Fruit fly (Drosophila melanogaster) whole organism, wandering third instar larva: ENCODE data around the gene Mondo.

Source experiments
- Abd-B ChIP-seq: fragments of >200 bp; optimal IDR thresholded peaks from 2 replicates; lab custom pipeline; 2017; ENCODE audit warnings: missing biosample characterization, missing genetic modification characterization
- CG32264 ChIP-seq: fragments of 200-800 bp; sonication (Bioruptor generic); optimal IDR thresholded peaks from 2 replicates; lab custom pipeline; 2016; ENCODE audit warnings: missing biosample characterization, missing genetic modification characterization
- CG9705 ChIP-seq: fragments of 200-800 bp; sonication (Bioruptor generic); optimal IDR thresholded peaks from 2 replicates; lab custom pipeline; 2018; ENCODE audit warnings: missing biosample characterization, mild to moderate bottlenecking, missing genetic modification characterization
- CrebA ChIP-seq: fragments of 200-800 bp; sonication (Bioruptor generic); optimal IDR thresholded peaks from 2 replicates; lab custom pipeline; 2016; ENCODE audit warnings: missing biosample characterization, mild to moderate bottlenecking, missing genetic modification characterization, borderline replicate concordance
- Dfd ChIP-seq: fragments of >200 bp; optimal IDR thresholded peaks from 2 replicates; lab custom pipeline; 2017; ENCODE audit warnings: missing biosample characterization, missing genetic modification characterization
- Dif ChIP-seq: fragments of 200-275, 200-300 bp; sonication (Bioruptor generic); optimal IDR thresholded peaks from 2 replicates; lab custom pipeline; 2018; ENCODE audit warnings: missing biosample characterization, missing genetic modification characterization; ENCODE audit not compliant: partially characterized antibody
- GATAd ChIP-seq: sonication (Bioruptor generic); optimal IDR thresholded peaks from 2 replicates; lab custom pipeline; 2016; ENCODE audit warnings: missing biosample characterization, missing genetic modification characterization
- HLH106 ChIP-seq: fragments of 200-800 bp; optimal IDR thresholded peaks from 3 replicates; lab custom pipeline; 2019; ENCODE audit warnings: missing biosample characterization, mild to moderate bottlenecking, missing genetic modification characterization, moderate library complexity
- Hnf4 ChIP-seq: fragments of 200-800 bp; sonication (Bioruptor generic); optimal IDR thresholded peaks from 2 replicates; lab custom pipeline; 2016; ENCODE audit warnings: missing biosample characterization, mild to moderate bottlenecking, missing genetic modification characterization
- Hr78 ChIP-seq: fragments of >200 bp; optimal IDR thresholded peaks from 2 replicates; lab custom pipeline; 2017; ENCODE audit warnings: missing biosample characterization, missing genetic modification characterization
- Hr83 ChIP-seq: fragments of 200-300 bp; sonication (Bioruptor generic); optimal IDR thresholded peaks from 2 replicates; lab custom pipeline; 2016; ENCODE audit warnings: missing biosample characterization, mild to moderate bottlenecking, missing genetic modification characterization, moderate library complexity; ENCODE audit not compliant: poor library complexity, severe bottlenecking
- Jra ChIP-seq: sonication (Bioruptor generic); optimal IDR thresholded peaks from 2 replicates; lab custom pipeline; 2016; ENCODE audit warnings: missing biosample characterization, missing genetic modification characterization
- Mio ChIP-seq: sonication (Bioruptor generic); optimal IDR thresholded peaks from 2 replicates; lab custom pipeline; 2016; ENCODE audit warnings: missing biosample characterization, missing genetic modification characterization
- Myc ChIP-seq: fragments of >200 bp; optimal IDR thresholded peaks from 2 replicates; lab custom pipeline; 2017
- N ChIP-seq: fragments of >200 bp; optimal IDR thresholded peaks from 2 replicates; lab custom pipeline; 2018; ENCODE audit warnings: missing biosample characterization, missing external identifiers, missing genetic modification characterization
- OdsH ChIP-seq: fragments of 200-800 bp; sonication (Bioruptor generic); optimal IDR thresholded peaks from 2 replicates; lab custom pipeline; 2016; ENCODE audit warnings: missing biosample characterization, mild to moderate bottlenecking, missing genetic modification characterization
- Rel ChIP-seq, 2 experiments: fragments of 200-800 bp; sonication (Bioruptor generic) in 1 of 2; optimal IDR thresholded peaks; 2 replicates in 1 of 2; 3 replicates in 1 of 2; lab custom pipeline; 2016 to 2019; ENCODE audit warnings: mild to moderate bottlenecking in 2 of 2, missing biosample characterization in 2 of 2, missing genetic modification characterization in 2 of 2, moderate library complexity in 1 of 2
- Sp1 ChIP-seq: fragments of 200-800 bp; sonication (Bioruptor generic); optimal IDR thresholded peaks from 3 replicates; lab custom pipeline; 2019; ENCODE audit warnings: missing biosample characterization, mild to moderate bottlenecking, missing genetic modification characterization, moderate library complexity
- Vsx2 ChIP-seq: fragments of 200-300, 225-300 bp; sonication (Bioruptor generic); optimal IDR thresholded peaks from 2 replicates; lab custom pipeline; 2018; ENCODE audit warnings: missing biosample characterization, missing genetic modification characterization; ENCODE audit not compliant: partially characterized antibody
- br ChIP-seq: fragments of 200-800 bp; sonication (Bioruptor generic); optimal IDR thresholded peaks from 2 replicates; lab custom pipeline; 2016; ENCODE audit warnings: missing biosample characterization, missing genetic modification characterization
- brk ChIP-seq: fragments of 200-800 bp; sonication (Bioruptor generic); optimal IDR thresholded peaks from 2 replicates; lab custom pipeline; 2016; ENCODE audit warnings: missing biosample characterization, mild to moderate bottlenecking, missing genetic modification characterization
- dl ChIP-seq, 2 experiments: fragments of 175-275, 200-275 bp in 1 of 2; fragments of 200-275 bp in 1 of 2; sonication (Bioruptor generic); optimal IDR thresholded peaks; lab custom pipeline; 2018; ENCODE audit warnings: mild to moderate bottlenecking in 2 of 2, missing biosample characterization in 2 of 2, missing genetic modification characterization in 2 of 2, moderate library complexity in 2 of 2; ENCODE audit not compliant: partially characterized antibody in 2 of 2, insufficient read depth in 1 of 2
- dmrt93B ChIP-seq: fragments of 200-800 bp; sonication (Bioruptor generic); optimal IDR thresholded peaks from 2 replicates; lab custom pipeline; 2018; ENCODE audit warnings: missing biosample characterization, mild to moderate bottlenecking, missing genetic modification characterization
- dsf ChIP-seq: sonication (Bioruptor generic); optimal IDR thresholded peaks from 2 replicates; lab custom pipeline; 2016; ENCODE audit warnings: missing biosample characterization, missing genetic modification characterization, borderline replicate concordance
- ey ChIP-seq: fragments of 200-800 bp; sonication (Bioruptor generic); optimal IDR thresholded peaks from 2 replicates; lab custom pipeline; 2016; ENCODE audit warnings: missing biosample characterization, missing genetic modification characterization
- foxo ChIP-seq, 2 experiments: fragments of 200-800 bp; sonication (Bioruptor generic); optimal IDR thresholded peaks; 2 replicates in 1 of 2; 3 replicates in 1 of 2; lab custom pipeline; 2016 to 2017; ENCODE audit warnings: missing biosample characterization in 2 of 2, missing genetic modification characterization in 2 of 2
- fru ChIP-seq: fragments of 200-800 bp; sonication (Bioruptor generic); optimal IDR thresholded peaks from 3 replicates; lab custom pipeline; 2016; ENCODE audit warnings: missing biosample characterization, mild to moderate bottlenecking, missing genetic modification characterization
- h ChIP-seq: fragments of 200-800 bp; sonication (Bioruptor generic); optimal IDR thresholded peaks from 3 replicates; lab custom pipeline; 2016; ENCODE audit warnings: missing biosample characterization, mild to moderate bottlenecking, missing genetic modification characterization
- jim ChIP-seq: fragments of 175-275, 200-325 bp; sonication (Bioruptor generic); optimal IDR thresholded peaks from 2 replicates; lab custom pipeline; 2016; ENCODE audit warnings: missing biosample characterization, mild to moderate bottlenecking, missing genetic modification characterization
- lola ChIP-seq: fragments of >200 bp; optimal IDR thresholded peaks from 2 replicates; lab custom pipeline; 2017; ENCODE audit warnings: missing biosample characterization, missing genetic modification characterization
- pan ChIP-seq: fragments of >200 bp; optimal IDR thresholded peaks from 2 replicates; lab custom pipeline; 2017
- psq ChIP-seq: fragments of 200-800 bp; sonication (Bioruptor generic); optimal IDR thresholded peaks from 3 replicates; lab custom pipeline; 2017; ENCODE audit warnings: missing biosample characterization, mild to moderate bottlenecking, missing genetic modification characterization, moderate library complexity
- rgr ChIP-seq: fragments of 200-800 bp; sonication (Bioruptor generic); optimal IDR thresholded peaks from 3 replicates; lab custom pipeline; 2016; ENCODE audit warnings: missing biosample characterization, mild to moderate bottlenecking, missing genetic modification characterization
- sage ChIP-seq: fragments of 200-800 bp; sonication (Bioruptor generic); optimal IDR thresholded peaks from 2 replicates; lab custom pipeline; 2016; ENCODE audit warnings: missing biosample characterization, mild to moderate bottlenecking, missing genetic modification characterization
- sv ChIP-seq: fragments of 200-800 bp; sonication (Bioruptor generic); optimal IDR thresholded peaks from 3 replicates; lab custom pipeline; 2016; ENCODE audit warnings: missing biosample characterization, missing genetic modification characterization
- tai ChIP-seq: sonication (Bioruptor generic); optimal IDR thresholded peaks from 2 replicates; lab custom pipeline; 2016; ENCODE audit warnings: missing biosample characterization, missing genetic modification characterization
- usp ChIP-seq: fragments of >200 bp; optimal IDR thresholded peaks from 2 replicates; lab custom pipeline; 2017; ENCODE audit warnings: missing biosample characterization, missing genetic modification characterization
- woc ChIP-seq: sonication (Bioruptor generic); optimal IDR thresholded peaks from 2 replicates; lab custom pipeline; 2016; ENCODE audit warnings: missing biosample characterization, mild to moderate bottlenecking, missing genetic modification characterization

The Mondo gene

dm6 chr2L:21313909-21314400 lies 4.1 kb upstream of the Mondo start, which contains the start of gene CG46314:
TSS of gene CG46314 (plus strand) at chr2L:21314360.
- no peak for TF ChIP-seq N (GFP tag; lab: Kevin White, UChicago)
- no peak for TF ChIP-seq sv (GFP tag; lab: Kevin White, UChicago)
- TF ChIP-seq CrebA (GFP tag; lab: Kevin White, UChicago): no peak
- TF ChIP-seq CG32264 (GFP tag; lab: Kevin White, UChicago): no peak
- TF ChIP-seq woc: peak; percentile 76
- TF ChIP-seq Jra: no peak
- peak; percentile 66 for TF ChIP-seq Dif (GFP tag; lab: Kevin White, UChicago)
- TF ChIP-seq CG9705: peak; percentile 53
- no peak for TF ChIP-seq brk (GFP tag; lab: Kevin White, UChicago)
- TF ChIP-seq br (GFP tag; lab: Kevin White, UChicago): peak; percentile 33
- peak in 1 of 2 experiments; percentile 73 for TF ChIP-seq foxo (GFP tag; optimal IDR thresholded peaks at IDR 0.05; lab: Kevin White, UChicago)
- no peak for TF ChIP-seq Hnf4 (GFP tag; lab: Kevin White, UChicago)
- peak; percentile 74 for TF ChIP-seq fru (GFP tag; lab: Kevin White, UChicago)
- TF ChIP-seq sage (GFP tag; lab: Kevin White, UChicago): no peak
- peak; percentile 57 to 74 for TF ChIP-seq dl (GFP tag; optimal IDR thresholded peaks at IDR 0.05; lab: Kevin White, UChicago; ENCODE audit: insufficient read depth in 1 of 2, partially characterized antibody in 2 of 2)
- TF ChIP-seq HLH106 (tag; lab: Kevin White, UChicago): peak; percentile 71
- no peak for TF ChIP-seq usp (GFP tag; lab: Kevin White, UChicago)
- TF ChIP-seq Rel (GFP tag; optimal IDR thresholded peaks at IDR 0.05; lab: Kevin White, UChicago): no peak
- TF ChIP-seq Rel (tag; optimal IDR thresholded peaks at IDR 0.05; lab: Kevin White, UChicago): peak; percentile 14
- no peak for TF ChIP-seq pan
- peak; percentile 75 for TF ChIP-seq Hr83 (GFP tag; lab: Kevin White, UChicago)
- TF ChIP-seq Sp1 (GFP tag; lab: Kevin White, UChicago): peak; percentile 68
- no peak for TF ChIP-seq GATAd (GFP tag; lab: Kevin White, UChicago)
- no peak for TF ChIP-seq Dfd (GFP tag; lab: Kevin White, UChicago)
- TF ChIP-seq tai (GFP tag; lab: Kevin White, UChicago): no peak
- TF ChIP-seq h (GFP tag; lab: Kevin White, UChicago): peak; percentile 55
- TF ChIP-seq dsf (GFP tag; lab: Kevin White, UChicago): no peak
- no peak for TF ChIP-seq Mio (GFP tag; lab: Kevin White, UChicago)
- TF ChIP-seq Myc (lab: Kevin White, UChicago): no peak
- TF ChIP-seq psq (GFP tag; lab: Kevin White, UChicago): peak; percentile 20
- peak; percentile 56 for TF ChIP-seq OdsH (GFP tag; lab: Kevin White, UChicago)
- no peak for TF ChIP-seq lola
- no peak for TF ChIP-seq jim (GFP tag; lab: Kevin White, UChicago)
- peak; percentile 53 for TF ChIP-seq dmrt93B (GFP tag; lab: Kevin White, UChicago)
- no peak for TF ChIP-seq Hr78 (GFP tag; lab: Kevin White, UChicago)
- peak; percentile 48 for TF ChIP-seq ey (GFP tag; lab: Kevin White, UChicago)
- TF ChIP-seq Abd-B: no peak
- TF ChIP-seq Vsx2 (GFP tag; lab: Kevin White, UChicago): peak; percentile 50
- TF ChIP-seq rgr (GFP tag; lab: Kevin White, UChicago): peak; percentile 54

dm6 chr2L:21312831-21313437 lies 3.1 kb upstream of the Mondo start:
- TF ChIP-seq dsf (GFP tag; lab: Kevin White, UChicago) (no peak), Rel (GFP tag; optimal IDR thresholded peaks at IDR 0.05; lab: Kevin White, UChicago) (peak; percentile 35), Rel (tag; optimal IDR thresholded peaks at IDR 0.05; lab: Kevin White, UChicago) (peak; percentile 59), Vsx2 (GFP tag; lab: Kevin White, UChicago) (no peak), Dif (GFP tag; lab: Kevin White, UChicago) (peak; percentile 33), GATAd (GFP tag; lab: Kevin White, UChicago) (no peak), brk (GFP tag; lab: Kevin White, UChicago) (peak; percentile 5), h (GFP tag; lab: Kevin White, UChicago) (no peak), lola (no peak), Mio (GFP tag; lab: Kevin White, UChicago) (peak; percentile 75), sage (GFP tag; lab: Kevin White, UChicago) (peak; percentile 9), psq (GFP tag; lab: Kevin White, UChicago) (peak; percentile 4), dl (GFP tag; optimal IDR thresholded peaks at IDR 0.05; lab: Kevin White, UChicago; ENCODE audit: insufficient read depth in 1 of 2, partially characterized antibody in 2 of 2) (peak; percentile 43 to 65)
